Worm (Caenorhabditis elegans) whole organism, L2 larva: Measurements from ENCODE around the gene fars-3.

Source experiments
- C34F6.9 ChIP-seq: fragments of 150-350 bp; optimal IDR thresholded peaks from 2 replicates; lab custom pipeline; 2014; ENCODE audit warnings: missing biosample characterization, missing genetic modification characterization
- F13H6.1 ChIP-seq: sonication (generic microtip); optimal IDR thresholded peaks from 2 replicates; lab custom pipeline; 2016; ENCODE audit warnings: missing genetic modification characterization, missing compliant biosample characterization
- R02D3.7 ChIP-seq: fragments of 150-350 bp; optimal IDR thresholded peaks from 2 replicates; lab custom pipeline; 2014; ENCODE audit warnings: missing biosample characterization, missing genetic modification characterization
- Y55F3AM.14 ChIP-seq: fragments of 200-800 bp; sonication (Bioruptor generic); optimal IDR thresholded peaks from 2 replicates; lab custom pipeline; 2018; ENCODE audit warnings: mild to moderate bottlenecking, missing genetic modification characterization, missing compliant biosample characterization
- alr-1 ChIP-seq: fragments of 150-350 bp; optimal IDR thresholded peaks from 2 replicates; lab custom pipeline; 2014; ENCODE audit warnings: missing biosample characterization, missing genetic modification characterization
- aly-2 ChIP-seq: fragments of 150-350 bp; optimal IDR thresholded peaks from 2 replicates; lab custom pipeline; 2014; ENCODE audit warnings: missing biosample characterization, missing genetic modification characterization
- blmp-1 ChIP-seq: sonication (generic microtip); optimal IDR thresholded peaks from 2 replicates; lab custom pipeline; 2017; ENCODE audit warnings: missing genetic modification characterization, mild to moderate bottlenecking, missing compliant biosample characterization, antibody characterized with exemption, moderate library complexity; ENCODE audit not compliant: insufficient read depth
- ceh-82 ChIP-seq: fragments of 150-350 bp; optimal IDR thresholded peaks from 2 replicates; lab custom pipeline; 2014; ENCODE audit warnings: missing biosample characterization, missing genetic modification characterization
- crh-2 ChIP-seq: sonication (generic microtip); optimal IDR thresholded peaks from 2 replicates; lab custom pipeline; 2017; ENCODE audit warnings: missing biosample characterization, missing genetic modification characterization
- dmd-4 ChIP-seq: sonication (generic microtip); optimal IDR thresholded peaks from 2 replicates; lab custom pipeline; 2017; ENCODE audit warnings: missing biosample characterization, missing genetic modification characterization
- egl-27 ChIP-seq: sonication (generic microtip); optimal IDR thresholded peaks from 3 replicates; lab custom pipeline; 2017; ENCODE audit warnings: missing biosample characterization, missing genetic modification reagents, missing genetic modification characterization
- elt-1 ChIP-seq: fragments of 150-350 bp; optimal IDR thresholded peaks from 2 replicates; lab custom pipeline; 2014; ENCODE audit warnings: missing biosample characterization, missing genetic modification characterization
- fos-1 ChIP-seq: fragments of 150-350 bp; optimal IDR thresholded peaks from 2 replicates; lab custom pipeline; 2014; ENCODE audit warnings: missing biosample characterization, missing genetic modification characterization
- gmeb-1 ChIP-seq: fragments of 150-350 bp; optimal IDR thresholded peaks from 2 replicates; lab custom pipeline; 2014; ENCODE audit warnings: missing biosample characterization, missing genetic modification characterization
- lin-11 ChIP-seq: fragments of 150-350 bp; sonication (generic microtip); optimal IDR thresholded peaks from 2 replicates; lab custom pipeline; 2014; ENCODE audit warnings: missing biosample characterization, missing genetic modification characterization, inconsistent platforms, mixed read lengths
- lin-13 ChIP-seq: fragments of 150-350 bp; optimal IDR thresholded peaks from 2 replicates; lab custom pipeline; 2014; ENCODE audit warnings: missing biosample characterization, missing genetic modification reagents, missing genetic modification characterization
- lin-39 ChIP-seq: fragments of 150-350 bp; optimal IDR thresholded peaks from 2 replicates; lab custom pipeline; 2014; ENCODE audit warnings: missing biosample characterization, missing genetic modification reagents, missing genetic modification characterization
- lsy-2 ChIP-seq, 2 experiments: fragments of 150-350 bp in 1 of 2; sonication (generic microtip) in 1 of 2; optimal IDR thresholded peaks; 2 replicates each; lab custom pipeline; 2014 to 2017; ENCODE audit warnings: missing biosample characterization in 2 of 2, missing genetic modification characterization in 2 of 2
- mdl-1 ChIP-seq, 2 experiments: fragments of 150-350 bp in 1 of 2; sonication (generic microtip) in 1 of 2; optimal IDR thresholded peaks; 2 replicates each; lab custom pipeline; 2017; ENCODE audit warnings: missing biosample characterization in 2 of 2, missing genetic modification characterization in 2 of 2
- nhr-12 ChIP-seq: fragments of 150-350 bp; optimal IDR thresholded peaks from 2 replicates; lab custom pipeline; 2014; ENCODE audit warnings: missing biosample characterization, missing genetic modification characterization
- nhr-129 ChIP-seq: fragments of 150-350 bp; optimal IDR thresholded peaks from 2 replicates; lab custom pipeline; 2014; ENCODE audit warnings: missing biosample characterization, missing genetic modification characterization
- nhr-21 ChIP-seq: fragments of 150-350 bp; optimal IDR thresholded peaks from 2 replicates; lab custom pipeline; 2014; ENCODE audit warnings: missing biosample characterization, missing genetic modification characterization
- nhr-25 ChIP-seq: fragments of 150-350 bp; sonication (generic microtip); optimal IDR thresholded peaks from 3 replicates; lab custom pipeline; 2014; ENCODE audit warnings: missing biosample characterization, missing genetic modification characterization
- sem-4 ChIP-seq: fragments of 150-350 bp; optimal IDR thresholded peaks from 2 replicates; lab custom pipeline; 2014; ENCODE audit warnings: missing biosample characterization, missing genetic modification reagents, missing genetic modification characterization
- sma-3 ChIP-seq: sonication (generic microtip); optimal IDR thresholded peaks from 2 replicates; lab custom pipeline; 2016; ENCODE audit warnings: missing genetic modification reagents, missing genetic modification characterization, missing compliant biosample characterization
- sma-9 ChIP-seq, 2 experiments: fragments of 150-350 bp in 1 of 2; sonication (generic microtip) in 1 of 2; optimal IDR thresholded peaks; 2 replicates each; lab custom pipeline; 2014 to 2016; ENCODE audit warnings: missing genetic modification characterization in 2 of 2, mild to moderate bottlenecking in 1 of 2, missing biosample characterization in 1 of 2, missing compliant biosample characterization in 1 of 2, missing genetic modification reagents in 1 of 2, moderate library complexity in 1 of 2
- snpc-4 ChIP-seq: fragments of 150-350 bp; optimal IDR thresholded peaks from 2 replicates; lab custom pipeline; 2014; ENCODE audit warnings: missing biosample characterization, missing genetic modification characterization
- unc-55 ChIP-seq: fragments of 150-350 bp; sonication (generic microtip); optimal IDR thresholded peaks from 3 replicates; lab custom pipeline; 2014; ENCODE audit warnings: missing biosample characterization, missing genetic modification reagents, missing genetic modification characterization
- zag-1 ChIP-seq: fragments of 150-350 bp; optimal IDR thresholded peaks from 2 replicates; lab custom pipeline; 2014; ENCODE audit warnings: missing biosample characterization, missing genetic modification characterization
- ztf-11 ChIP-seq: sonication (generic microtip); optimal IDR thresholded peaks from 2 replicates; lab custom pipeline; 2017; ENCODE audit warnings: missing biosample characterization, missing genetic modification characterization
- ztf-4 ChIP-seq: fragments of 150-350 bp; optimal IDR thresholded peaks from 2 replicates; lab custom pipeline; 2014; ENCODE audit warnings: missing biosample characterization, missing genetic modification characterization

Gene fars-3

DNA sequence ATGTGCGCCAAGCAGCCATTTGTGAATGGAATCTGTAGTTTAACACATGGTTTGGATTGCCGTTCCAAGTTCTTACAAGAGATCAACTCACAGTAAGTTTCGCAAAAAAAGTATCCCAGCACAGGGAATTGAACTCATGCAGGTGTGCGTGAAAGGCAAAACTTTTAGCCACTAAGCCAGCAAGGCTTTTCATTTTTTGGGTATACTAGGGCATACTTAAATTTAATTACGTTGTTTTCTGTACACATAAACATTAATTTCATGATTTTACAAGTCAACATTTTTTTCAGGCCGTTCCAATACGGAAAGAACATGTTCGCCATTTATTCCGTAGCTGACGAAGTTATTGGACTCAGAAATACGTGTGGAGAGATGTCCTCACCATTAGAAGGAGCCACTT lies 23.1 kb upstream of the fars-3 start:
- peak; percentile 1 for TF ChIP-seq ztf-4
- no peak for TF ChIP-seq lin-13 (GFP tag; lab: Kevin White, UChicago)
- TF ChIP-seq sma-9 (GFP tag; optimal IDR thresholded peaks at IDR 0.05; lab: Kevin White, UChicago), result peak; percentile 25
- TF ChIP-seq sma-9 (tag; optimal IDR thresholded peaks at IDR 0.05; lab: Kevin White, UChicago), result no peak

DNA sequence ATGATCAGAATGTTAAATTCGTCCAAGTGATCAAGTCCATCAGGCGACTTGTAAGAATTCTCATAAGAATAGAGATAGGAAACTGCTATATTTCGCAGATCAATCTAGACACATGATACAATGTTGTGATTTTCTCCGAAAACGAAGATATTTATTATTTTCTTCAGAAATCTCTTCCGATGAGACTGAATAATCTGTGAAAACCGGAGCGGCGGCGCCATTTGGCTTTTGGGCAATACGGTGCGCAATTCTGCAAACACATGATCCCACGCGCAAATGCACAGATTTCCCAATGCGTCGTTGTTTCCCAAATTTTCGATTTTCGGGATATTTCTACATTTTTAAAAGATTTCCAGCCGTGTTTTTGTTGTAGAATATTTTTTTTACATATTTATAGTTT lies 22.5 kb upstream of the fars-3 start:
- TF ChIP-seq unc-55 (GFP tag; lab: Kevin White, UChicago) (peak; percentile 59), F13H6.1 (tag; lab: Kevin White, UChicago) (peak; percentile 1), C34F6.9 (tag; lab: Kevin White, UChicago) (peak; percentile 43), alr-1 (tag; lab: Kevin White, UChicago) (no peak), nhr-25 (tag; lab: Kevin White, UChicago) (peak; percentile 79), nhr-21 (peak; percentile 65), sma-3 (GFP tag; lab: Kevin White, UChicago) (peak; percentile 67), lsy-2 (tag; optimal IDR thresholded peaks at IDR 0.05; lab: Kevin White, UChicago) (peak; percentile 76 to 93), mdl-1 (tag; optimal IDR thresholded peaks at IDR 0.05; lab: Kevin White, UChicago) (no peak), crh-2 (tag; lab: Kevin White, UChicago) (peak; percentile 31), blmp-1 (tag; lab: Kevin White, UChicago) (peak; percentile 17), gmeb-1 (tag; lab: Kevin White, UChicago) (peak; percentile 53), sem-4 (tag; lab: Kevin White, UChicago) (no peak), Y55F3AM.14 (GFP tag; lab: Kevin White, UChicago) (peak; percentile 42), aly-2 (no peak), fos-1 (tag; lab: Kevin White, UChicago) (peak; percentile 16), sma-9 (GFP tag; optimal IDR thresholded peaks at IDR 0.05; lab: Kevin White, UChicago) (peak; percentile 60), sma-9 (tag; optimal IDR thresholded peaks at IDR 0.05; lab: Kevin White, UChicago) (no peak)

DNA sequence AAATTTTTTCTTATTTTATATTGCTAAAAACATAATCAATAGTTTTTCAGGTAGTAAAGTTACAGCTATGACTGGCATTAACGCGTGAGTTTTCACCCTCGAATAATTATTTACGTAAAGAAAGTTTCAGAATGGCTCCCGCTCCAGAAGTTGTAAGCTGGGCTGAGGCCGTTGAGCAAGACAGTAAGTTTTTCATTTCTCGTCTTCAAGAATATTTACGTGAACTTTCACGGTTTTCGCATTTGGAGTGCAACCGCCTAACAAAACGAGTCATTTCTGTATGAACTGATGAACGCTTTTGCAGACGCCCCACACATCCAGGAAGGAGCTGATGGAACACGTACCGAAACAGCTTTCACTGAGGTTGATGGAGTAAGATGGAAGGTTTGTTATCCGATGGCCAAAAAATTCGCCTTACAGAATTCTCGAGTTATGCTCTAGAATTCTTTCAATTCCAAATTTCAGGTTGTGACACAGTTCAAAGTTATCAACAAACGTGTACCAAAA lies 21.9 kb upstream of the fars-3 start, which contains the start of gene eif-3.G:
TSS of gene eif-3.G (plus strand) at position 51 of the 507 bp plus-strand sequence.
- TF ChIP-seq nhr-25 (tag; lab: Kevin White, UChicago) (no peak), lin-11 (no peak), ztf-11 (tag; lab: Kevin White, UChicago) (no peak), crh-2 (tag; lab: Kevin White, UChicago) (no peak)

DNA sequence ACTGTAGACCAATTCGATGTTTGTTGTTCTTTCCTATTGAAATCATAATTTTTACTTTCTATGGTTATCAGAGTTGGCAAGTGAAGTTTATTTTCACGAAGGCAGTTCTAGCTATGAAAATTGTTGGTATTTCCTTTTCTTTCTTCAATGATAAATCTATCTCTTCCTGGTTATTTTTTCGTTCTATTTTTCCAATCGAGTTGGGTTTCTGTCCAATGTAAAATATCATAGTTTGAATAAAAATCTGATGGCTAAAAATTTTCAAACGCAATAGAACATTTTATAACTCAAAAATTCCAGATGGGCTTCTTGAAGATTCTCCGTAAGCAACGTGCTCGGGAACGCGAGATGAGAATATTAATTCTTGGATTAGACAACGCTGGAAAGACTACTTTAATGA lies 20.6 kb upstream of the fars-3 start, which contains the start of gene evl-20:
TSS of gene evl-20 (plus strand) at position 301 of the 400 bp plus-strand sequence.
- TF ChIP-seq fos-1 (tag; lab: Kevin White, UChicago) (no peak), zag-1 (tag; lab: Kevin White, UChicago) (no peak), snpc-4 (tag; lab: Kevin White, UChicago) (no peak), ceh-82 (tag; lab: Kevin White, UChicago) (no peak), R02D3.7 (tag; lab: Kevin White, UChicago) (no peak), nhr-129 (no peak)

DNA sequence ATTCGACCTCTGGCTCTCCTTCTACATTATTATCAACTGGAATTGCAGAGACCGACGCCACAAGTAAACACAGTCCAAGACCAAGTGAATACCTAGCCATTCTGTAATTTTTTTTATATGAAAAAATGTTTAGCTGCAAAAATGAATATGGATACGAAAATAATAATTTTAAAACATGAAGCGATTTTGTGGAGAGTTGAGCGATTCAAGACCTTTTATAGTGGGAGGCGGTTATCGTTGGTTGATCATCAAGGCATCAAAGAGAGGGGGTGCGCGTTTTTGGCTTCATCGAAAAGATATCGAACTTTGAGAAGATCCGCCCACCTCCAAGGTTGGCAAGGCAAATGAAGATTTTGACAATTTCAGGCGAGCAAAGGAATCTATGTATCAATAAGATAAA lies 17.9 kb upstream of the fars-3 start, which contains the start of gene cut-3:
TSS of gene cut-3 (minus strand) at position 101 of the 400 bp plus-strand sequence.
- TF ChIP-seq elt-1 (tag; lab: Kevin White, UChicago) (no peak), R02D3.7 (tag; lab: Kevin White, UChicago) (no peak), zag-1 (tag; lab: Kevin White, UChicago) (no peak), dmd-4 (tag; lab: Kevin White, UChicago) (no peak), F13H6.1 (tag; lab: Kevin White, UChicago) (no peak), nhr-129 (no peak), gmeb-1 (tag; lab: Kevin White, UChicago) (no peak), egl-27 (tag; lab: Kevin White, UChicago) (no peak), nhr-12 (no peak), unc-55 (GFP tag; lab: Kevin White, UChicago) (no peak), nhr-25 (tag; lab: Kevin White, UChicago) (no peak), alr-1 (tag; lab: Kevin White, UChicago) (no peak), lin-39 (tag; lab: Kevin White, UChicago) (no peak), aly-2 (no peak)
